Fruit fly (Drosophila melanogaster) whole organism, prepupa: Measurements from ENCODE around the gene CG43935.

ENCODE experiments used
- CG16779 ChIP-seq: fragments of 200-800 bp; sonication (Bioruptor generic); optimal IDR thresholded peaks from 3 replicates; lab custom pipeline; 2017; ENCODE audit warnings: missing biosample characterization, mild to moderate bottlenecking, missing genetic modification characterization
- CG3032 ChIP-seq: fragments of 200-800 bp; optimal IDR thresholded peaks from 2 replicates; lab custom pipeline; 2019; ENCODE audit warnings: missing biosample characterization, mild to moderate bottlenecking, missing genetic modification characterization, moderate library complexity
- CG6792 ChIP-seq: fragments of 200-800 bp; sonication (Bioruptor generic); optimal IDR thresholded peaks from 3 replicates; lab custom pipeline; 2016; ENCODE audit warnings: missing biosample characterization, missing genetic modification characterization
- CG8119 ChIP-seq: fragments of 200-800 bp; sonication (Bioruptor generic); IDR thresholded peaks from 3 replicates; pipeline ENCODE4 v1.3.6; 2022; ENCODE audit warnings: missing biosample characterization, missing genetic modification characterization
- Eip93F ChIP-seq: fragments of 200-800 bp; sonication (Bioruptor generic); optimal IDR thresholded peaks from 2 replicates; lab custom pipeline; 2016; ENCODE audit warnings: missing biosample characterization, mild to moderate bottlenecking, missing genetic modification characterization
- Ets21C ChIP-seq: fragments of 200-800 bp; sonication (Bioruptor generic); optimal IDR thresholded peaks from 3 replicates; lab custom pipeline; 2016; ENCODE audit warnings: missing biosample characterization, missing genetic modification characterization
- Hr39 ChIP-seq: fragments of 200-800 bp; sonication (Bioruptor generic); optimal IDR thresholded peaks from 2 replicates; lab custom pipeline; 2016; ENCODE audit warnings: missing biosample characterization, missing genetic modification characterization
- achi ChIP-seq: fragments of 200-800 bp; sonication (Bioruptor generic); optimal IDR thresholded peaks from 3 replicates; lab custom pipeline; 2016; ENCODE audit warnings: missing biosample characterization, missing genetic modification characterization
- esn ChIP-seq: fragments of 200-800 bp; sonication (Bioruptor generic); optimal IDR thresholded peaks from 2 replicates; lab custom pipeline; 2016; ENCODE audit warnings: missing biosample characterization, mild to moderate bottlenecking, missing genetic modification characterization, moderate library complexity
- fd59A ChIP-seq: fragments of 200-800 bp; sonication (Bioruptor generic); optimal IDR thresholded peaks from 2 replicates; lab custom pipeline; 2017; ENCODE audit warnings: missing biosample characterization, mild to moderate bottlenecking, missing genetic modification characterization, missing genetic modification reagents
- fkh ChIP-seq: fragments of 200-800 bp; sonication (Bioruptor generic); optimal IDR thresholded peaks from 3 replicates; lab custom pipeline; 2017; ENCODE audit warnings: missing biosample characterization, mild to moderate bottlenecking, missing genetic modification characterization, moderate library complexity
- pdm3 ChIP-seq: fragments of 200-800 bp; sonication (Bioruptor generic); optimal IDR thresholded peaks from 3 replicates; lab custom pipeline; 2016; ENCODE audit warnings: missing biosample characterization, missing genetic modification characterization

- TF ChIP-seq esn (no peak), fkh (GFP tag; lab: Kevin White, UChicago) (no peak), Hr39 (GFP tag; lab: Kevin White, UChicago) (no peak), pdm3 (GFP tag; lab: Kevin White, UChicago) (no peak), CG8119 (no peak), Ets21C (no peak), CG6792 (GFP tag; lab: Kevin White, UChicago) (no peak), Eip93F (no peak), CG3032 (tag; lab: Kevin White, UChicago) (no peak), CG16779 (tag; lab: Kevin White, UChicago) (no peak), fd59A (GFP tag; lab: Kevin White, UChicago) (no peak), achi (GFP tag; lab: Kevin White, UChicago) (no peak)
Measured at dm6 chr3R:27061916-27062315, 3.3 kb upstream of the CG43935 start, which contains the start of gene CG34292.
